Worm (Caenorhabditis elegans): ENCODE data around the gene C52D10.3.

DNA sequence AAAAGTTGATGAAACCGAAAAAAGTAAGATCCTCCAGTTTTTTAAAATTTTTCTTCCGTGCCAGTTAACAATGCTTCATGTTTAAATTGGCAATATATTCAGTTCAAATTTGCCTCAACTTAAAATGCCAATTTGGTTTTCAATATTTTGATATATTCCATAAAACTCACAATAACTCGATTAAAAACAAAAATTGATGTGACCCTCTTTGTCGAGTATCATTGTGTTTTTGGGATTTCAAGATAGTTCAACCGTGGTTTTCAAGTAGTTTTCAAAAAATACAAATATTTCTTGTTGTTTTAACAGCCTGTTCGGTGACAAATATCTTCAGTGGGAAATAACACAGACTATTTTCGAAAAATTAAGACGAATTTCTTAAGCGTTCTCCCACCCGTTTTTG, 23.3 kb upstream of the C52D10.3 start:
- TF ChIP-seq ama-1 (optimal IDR thresholded peaks at IDR 0.05), result no peak
- TF ChIP-seq tbx-2 (tag; optimal IDR thresholded peaks at IDR 0.05), result no peak
